Worm (Caenorhabditis elegans) whole organism, L4 larva: ENCODE data around the gene unc-39.

Source experiments
- F10B5.3 ChIP-seq: sonication (generic microtip); optimal IDR thresholded peaks from 2 replicates; lab custom pipeline; 2016; ENCODE audit warnings: mild to moderate bottlenecking, missing genetic modification characterization, missing compliant biosample characterization
- T20F7.1 ChIP-seq: fragments of 200-800 bp; sonication (Bioruptor generic); optimal IDR thresholded peaks from 2 replicates; lab custom pipeline; 2018; ENCODE audit warnings: mild to moderate bottlenecking, missing genetic modification characterization, missing compliant biosample characterization
- Y105C5A.15 ChIP-seq: fragments of 200-800 bp; sonication (Bioruptor generic); IDR thresholded peaks from 2 replicates; pipeline ENCODE4 v1.3.6; 2022; ENCODE audit warnings: missing genetic modification characterization, missing compliant biosample characterization
- aha-1 ChIP-seq: fragments of 150-350 bp; peaks from one replicate; lab custom pipeline; 2014; ENCODE audit warnings: missing biosample characterization, missing genetic modification characterization
- ama-1 ChIP-seq: fragments of 150-350 bp; optimal IDR thresholded peaks from 2 replicates; lab custom pipeline; 2014; ENCODE audit warnings: inconsistent platforms, mixed read lengths
- arid-1 ChIP-seq: fragments of 200-800 bp; sonication (Bioruptor generic); conservative IDR thresholded peaks from 2 replicates; pipeline ENCODE4 v1.3.6; 2022; ENCODE audit warnings: missing genetic modification reagents, missing genetic modification characterization, missing compliant biosample characterization
- ceh-20 ChIP-seq: fragments of 200-800 bp; sonication (Bioruptor generic); IDR thresholded peaks from 2 replicates; pipeline ENCODE4 v1.3.6; 2022; ENCODE audit warnings: missing genetic modification reagents, missing genetic modification characterization, missing compliant biosample characterization
- ceh-28 ChIP-seq: fragments of 150-350 bp; optimal IDR thresholded peaks from 2 replicates; lab custom pipeline; 2014; ENCODE audit warnings: missing biosample characterization, missing genetic modification reagents, missing genetic modification characterization
- cey-2 ChIP-seq: sonication (generic microtip); optimal IDR thresholded peaks from 3 replicates; lab custom pipeline; 2017; ENCODE audit warnings: missing genetic modification characterization, mild to moderate bottlenecking, missing compliant biosample characterization, antibody characterized with exemption, borderline replicate concordance; ENCODE audit not compliant: insufficient read depth
- ctbp-1 ChIP-seq: fragments of 200-800 bp; sonication (Bioruptor generic); IDR thresholded peaks from 2 replicates; pipeline ENCODE4 v1.3.6; 2022; ENCODE audit warnings: missing genetic modification reagents, missing genetic modification characterization, missing compliant biosample characterization
- daf-19 ChIP-seq: fragments of 200-800 bp; sonication (Bioruptor generic); conservative IDR thresholded peaks from 2 replicates; pipeline ENCODE4 v1.3.6; 2022; ENCODE audit warnings: missing genetic modification characterization, missing compliant biosample characterization
- dmd-6 ChIP-seq: fragments of 200-800 bp; sonication (Bioruptor generic); IDR thresholded peaks from 2 replicates; pipeline ENCODE4 v1.3.6; 2022; ENCODE audit warnings: missing genetic modification reagents, missing genetic modification characterization, missing compliant biosample characterization
- dmd-8 ChIP-seq: fragments of 200-800 bp; sonication (Bioruptor generic); IDR thresholded peaks from 2 replicates; pipeline ENCODE4 v1.3.6; 2022; ENCODE audit warnings: missing genetic modification characterization, missing compliant biosample characterization
- dpl-1 ChIP-seq: fragments of 150-350 bp; optimal IDR thresholded peaks from 2 replicates; lab custom pipeline; 2014; ENCODE audit warnings: missing biosample characterization, missing genetic modification reagents, missing genetic modification characterization
- dve-1 ChIP-seq: sonication (generic microtip); optimal IDR thresholded peaks from 2 replicates; lab custom pipeline; 2017; ENCODE audit warnings: antibody characterized with exemption, mild to moderate bottlenecking, missing genetic modification characterization, missing compliant biosample characterization; ENCODE audit not compliant: insufficient read depth
- egl-43 ChIP-seq: fragments of 200-800 bp; sonication (Bioruptor generic); IDR thresholded peaks from 2 replicates; pipeline ENCODE4 v1.3.6; 2022; ENCODE audit warnings: missing genetic modification reagents, missing genetic modification characterization, missing compliant biosample characterization
- hif-1 ChIP-seq, 2 experiments: sonication (generic microtip); optimal IDR thresholded peaks; 2 replicates each; lab custom pipeline; 2016 to 2017; ENCODE audit warnings: missing compliant biosample characterization in 2 of 2, missing genetic modification characterization in 2 of 2, missing genetic modification reagents in 2 of 2, missing genotype in 2 of 2, mild to moderate bottlenecking in 1 of 2
- hlh-11 ChIP-seq: fragments of 200-800 bp; sonication (Bioruptor generic); optimal IDR thresholded peaks from 2 replicates; lab custom pipeline; 2018; ENCODE audit warnings: mild to moderate bottlenecking, missing genetic modification characterization, missing compliant biosample characterization
- hlh-30 ChIP-seq: sonication (generic microtip); optimal IDR thresholded peaks from 2 replicates; lab custom pipeline; 2017; ENCODE audit warnings: antibody characterized with exemption, mild to moderate bottlenecking, missing genetic modification characterization, missing compliant biosample characterization; ENCODE audit not compliant: insufficient read depth
- hmg-1.1 ChIP-seq: fragments of 200-800 bp; sonication (Bioruptor generic); IDR thresholded peaks from 2 replicates; pipeline ENCODE4 v1.3.6; 2022; ENCODE audit warnings: missing genetic modification reagents, missing genetic modification characterization, missing compliant biosample characterization
- lim-7 ChIP-seq: fragments of 200-800 bp; sonication (Bioruptor generic); IDR thresholded peaks from 2 replicates; pipeline ENCODE4 v1.3.6; 2022; ENCODE audit warnings: missing genetic modification characterization, missing compliant biosample characterization
- lin-1 ChIP-seq: fragments of 200-800 bp; sonication (Bioruptor generic); IDR thresholded peaks from 2 replicates; pipeline ENCODE4 v1.3.6; 2022; ENCODE audit warnings: missing genetic modification reagents, missing genetic modification characterization, missing compliant biosample characterization
- lin-38 ChIP-seq: fragments of 200-800 bp; sonication (Bioruptor generic); IDR thresholded peaks from 2 replicates; pipeline ENCODE4 v1.3.6; 2022; ENCODE audit warnings: missing genetic modification reagents, missing genetic modification characterization, missing compliant biosample characterization
- lin-39 ChIP-seq: fragments of 150-350 bp; optimal IDR thresholded peaks from 2 replicates; lab custom pipeline; 2014; ENCODE audit warnings: missing biosample characterization, missing genetic modification reagents, missing genetic modification characterization
- lsy-2 ChIP-seq, 2 experiments: fragments of 150-350 bp in 1 of 2; sonication (generic microtip) in 1 of 2; optimal IDR thresholded peaks; 2 replicates each; lab custom pipeline; 2014 to 2017; ENCODE audit warnings: missing biosample characterization in 2 of 2, missing genetic modification characterization in 2 of 2
- mdl-1 ChIP-seq, 2 experiments: fragments of 150-350 bp in 1 of 2; sonication (generic microtip) in 1 of 2; optimal IDR thresholded peaks; 2 replicates each; lab custom pipeline; 2014 to 2017; ENCODE audit warnings: missing biosample characterization in 2 of 2, missing genetic modification characterization in 2 of 2
- mdt-29 ChIP-seq: fragments of 200-800 bp; sonication (Bioruptor generic); IDR thresholded peaks from 2 replicates; pipeline ENCODE4 v1.3.6; 2022; ENCODE audit warnings: missing genetic modification reagents, missing genetic modification characterization, missing compliant biosample characterization
- mep-1 ChIP-seq: fragments of 150-350 bp; sonication (generic microtip); optimal IDR thresholded peaks from 3 replicates; lab custom pipeline; 2014; ENCODE audit warnings: missing biosample characterization, missing genetic modification characterization
- mxl-3 ChIP-seq: fragments of 200-800 bp; sonication (Bioruptor generic); optimal IDR thresholded peaks from 2 replicates; lab custom pipeline; 2018; ENCODE audit warnings: mild to moderate bottlenecking, missing genetic modification characterization, missing compliant biosample characterization
- nhr-10 ChIP-seq: fragments of 150-350 bp; optimal IDR thresholded peaks from 2 replicates; lab custom pipeline; 2014; ENCODE audit warnings: missing biosample characterization, missing genetic modification characterization
- nhr-102 ChIP-seq: sonication (generic microtip); optimal IDR thresholded peaks from 2 replicates; lab custom pipeline; 2016; ENCODE audit warnings: mild to moderate bottlenecking, missing genetic modification characterization, moderate library complexity, missing compliant biosample characterization
- nhr-28 ChIP-seq: fragments of 150-350 bp; optimal IDR thresholded peaks from 2 replicates; lab custom pipeline; 2014; ENCODE audit warnings: missing biosample characterization, missing genetic modification characterization
- nhr-42 ChIP-seq: fragments of 200-800 bp; sonication (Bioruptor generic); IDR thresholded peaks from 2 replicates; pipeline ENCODE4 v1.3.6; 2022; ENCODE audit warnings: missing genetic modification characterization, missing compliant biosample characterization
- nhr-48 ChIP-seq: sonication (generic microtip); optimal IDR thresholded peaks from 2 replicates; lab custom pipeline; 2016; ENCODE audit warnings: mild to moderate bottlenecking, missing genetic modification characterization, missing compliant biosample characterization
- nhr-6 ChIP-seq: fragments of 150-350 bp; optimal IDR thresholded peaks from 2 replicates; lab custom pipeline; 2014; ENCODE audit warnings: missing biosample characterization, missing genetic modification characterization
- nhr-77 ChIP-seq: fragments of 150-350 bp; optimal IDR thresholded peaks from 2 replicates; lab custom pipeline; 2014; ENCODE audit warnings: missing biosample characterization, missing genetic modification characterization
- php-3 ChIP-seq: fragments of 200-800 bp; sonication (Bioruptor generic); IDR thresholded peaks from 2 replicates; pipeline ENCODE4 v1.3.6; 2022; ENCODE audit warnings: missing genetic modification reagents, missing genetic modification characterization, missing compliant biosample characterization
- pqm-1 ChIP-seq: sonication (generic microtip); optimal IDR thresholded peaks from 2 replicates; lab custom pipeline; 2017; ENCODE audit warnings: missing biosample characterization, missing genetic modification characterization
- snpc-4 ChIP-seq: fragments of 150-350 bp; optimal IDR thresholded peaks from 2 replicates; lab custom pipeline; 2014; ENCODE audit warnings: missing biosample characterization, missing genetic modification characterization
- spr-1 ChIP-seq: sonication (generic microtip); optimal IDR thresholded peaks from 2 replicates; lab custom pipeline; 2016; ENCODE audit warnings: mild to moderate bottlenecking, missing genetic modification characterization, missing compliant biosample characterization
- spr-3 ChIP-seq: fragments of 200-800 bp; sonication (Bioruptor generic); optimal IDR thresholded peaks from 2 replicates; lab custom pipeline; 2018; ENCODE audit warnings: mild to moderate bottlenecking, missing genetic modification characterization, missing compliant biosample characterization
- tra-1 ChIP-seq: fragments of 200-800 bp; sonication (Bioruptor generic); IDR thresholded peaks from 2 replicates; pipeline ENCODE4 v1.3.6; 2022; ENCODE audit warnings: missing genetic modification reagents, missing genetic modification characterization, missing compliant biosample characterization
- zag-1 ChIP-seq: fragments of 150-350 bp; optimal IDR thresholded peaks from 2 replicates; lab custom pipeline; 2014; ENCODE audit warnings: missing biosample characterization, missing genetic modification characterization
- zfp-3 ChIP-seq: fragments of 200-800 bp; sonication (Bioruptor generic); conservative IDR thresholded peaks from 2 replicates; pipeline ENCODE4 v1.3.6; 2022; ENCODE audit warnings: missing genetic modification reagents, missing genetic modification characterization, missing compliant biosample characterization
- ztf-11 ChIP-seq: fragments of 150-350 bp; optimal IDR thresholded peaks from 2 replicates; lab custom pipeline; 2014; ENCODE audit warnings: missing biosample characterization, missing genetic modification characterization

Gene unc-39

DNA sequence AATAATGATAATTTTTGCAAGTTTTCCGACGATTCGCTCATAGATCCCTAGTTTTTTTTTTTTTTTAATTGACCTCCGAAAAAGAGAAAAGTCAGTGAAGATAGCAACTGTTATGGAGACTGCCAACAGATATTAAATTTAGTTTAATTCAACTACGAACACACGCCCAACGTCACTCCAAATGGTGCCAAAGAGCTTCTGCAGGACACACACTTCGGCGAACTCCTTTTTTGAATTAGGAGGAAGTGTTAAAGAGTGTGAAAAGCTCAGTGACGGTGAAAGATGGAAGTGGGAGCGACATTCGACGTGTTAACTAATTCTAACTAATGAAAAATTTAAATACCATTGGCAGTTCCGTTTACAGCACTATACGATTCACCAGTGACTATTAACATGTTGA lies 39.1 kb downstream of the unc-39 start (continued):
- TF ChIP-seq spr-3 (no peak), lin-39 (tag; lab: Kevin White, UChicago) (no peak), dmd-8 (GFP tag; lab: Robert Waterston, UW) (no peak), egl-43 (GFP tag; lab: Robert Waterston, UW) (no peak), nhr-42 (no peak)

ce11 chrV:14414032-14414431 lies 41.2 kb downstream of the unc-39 start:
- peak; percentile 81 for TF ChIP-seq nhr-6 (tag; lab: Kevin White, UChicago)
- TF ChIP-seq hlh-30 (tag; lab: Kevin White, UChicago), result peak; percentile 14
- peak; percentile 66 for TF ChIP-seq dmd-6 (GFP tag; lab: Robert Waterston, UW)
- TF ChIP-seq aha-1 (tag; lab: Kevin White, UChicago), result no peak
- peak; percentile 55 for TF ChIP-seq nhr-28 (tag; lab: Kevin White, UChicago)
- peak; percentile 81 for TF ChIP-seq pqm-1 (tag; lab: Kevin White, UChicago)
- peak; percentile 61 for TF ChIP-seq dve-1 (tag; lab: Kevin White, UChicago)
- TF ChIP-seq hlh-11 (tag; lab: Kevin White, UChicago), result peak; percentile 8
- no peak for TF ChIP-seq ceh-28 (tag; lab: Kevin White, UChicago)
- no peak for TF ChIP-seq ceh-20 (GFP tag; lab: Robert Waterston, UW)

DNA sequence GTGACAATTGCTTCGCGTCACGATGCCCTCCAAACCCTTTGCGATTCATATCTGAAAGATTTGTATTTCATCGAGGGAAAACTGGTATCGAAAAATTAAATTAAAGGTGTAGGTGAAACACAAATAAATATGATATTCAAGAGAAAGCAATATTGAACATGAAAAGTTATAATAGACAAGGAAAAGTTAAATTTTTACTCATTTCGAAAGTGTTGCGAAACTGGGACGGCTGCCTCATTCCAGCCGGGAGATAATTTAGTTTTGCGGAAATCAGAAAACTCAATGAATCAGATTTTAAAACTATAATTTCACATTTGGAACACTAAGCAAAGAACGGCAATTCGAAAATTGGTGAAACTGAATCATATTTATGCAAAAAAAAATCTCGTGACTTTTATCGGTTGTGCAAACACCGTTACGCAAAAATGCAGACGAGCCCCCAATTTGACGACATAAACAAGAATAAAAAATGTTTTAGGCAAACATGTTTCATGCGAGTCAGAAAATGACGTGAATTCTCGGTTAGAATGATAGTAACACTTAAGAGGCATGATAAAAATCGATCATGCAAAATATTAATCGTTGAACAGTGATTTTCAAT lies 42.2 kb downstream of the unc-39 start, which contains the start of the genes nxf-1 and C15H11.11:
Gene nxf-1 (minus strand): TSS at position 51 of the 601 bp plus-strand sequence.
Gene C15H11.11 (plus strand): TSS at position 536 of the 601 bp plus-strand sequence.
- no peak for TF ChIP-seq Y105C5A.15 (GFP tag; lab: Robert Waterston, UW)
- peak; percentile 84 for TF ChIP-seq hlh-11 (tag; lab: Kevin White, UChicago)
- no peak for TF ChIP-seq snpc-4 (tag; lab: Kevin White, UChicago)
- TF ChIP-seq dpl-1 (GFP tag; lab: Kevin White, UChicago), result peak; percentile 68
- TF ChIP-seq hlh-30 (tag; lab: Kevin White, UChicago), result peak; percentile 99
- TF ChIP-seq daf-19 (GFP tag; lab: Robert Waterston, UW), result no peak
- TF ChIP-seq T20F7.1, result peak; percentile 81
- TF ChIP-seq ztf-11 (tag; lab: Kevin White, UChicago), result no peak
- peak; percentile 81 for TF ChIP-seq dmd-6 (GFP tag; lab: Robert Waterston, UW)
- no peak for TF ChIP-seq F10B5.3 (tag; lab: Kevin White, UChicago)
- TF ChIP-seq zag-1, result no peak
- TF ChIP-seq nhr-77, result peak; percentile 76
- peak; percentile 78 for TF ChIP-seq mep-1
- TF ChIP-seq nhr-10 (tag; lab: Kevin White, UChicago), result no peak
- TF ChIP-seq hif-1 (tag; optimal IDR thresholded peaks at IDR 0.05; lab: Kevin White, UChicago), result peak in 1 of 2 experiments; percentile 49
- TF ChIP-seq lin-38 (GFP tag; lab: Robert Waterston, UW), result peak; percentile 72
- peak; percentile 58; the same call in 1 of the 2 replicates for TF ChIP-seq arid-1
- TF ChIP-seq lim-7 (GFP tag; lab: Robert Waterston, UW), result no peak
- peak; percentile 72 for TF ChIP-seq nhr-102 (tag; lab: Kevin White, UChicago)
- TF ChIP-seq php-3 (GFP tag; lab: Robert Waterston, UW), result peak; percentile 75; the same call in 1 of the 2 replicates
- peak; percentile 43; the same call in 1 of the 2 replicates for TF ChIP-seq hmg-1.1 (GFP tag; lab: Robert Waterston, UW)
- no peak for TF ChIP-seq zfp-3 (GFP tag; lab: Robert Waterston, UW)
- TF ChIP-seq nhr-48, result peak; percentile 40
- TF ChIP-seq ama-1 (lab: Kevin White, UChicago), result peak; percentile 49
- no peak for TF ChIP-seq mdt-29 (GFP tag; lab: Robert Waterston, UW)
- TF ChIP-seq lsy-2 (tag; optimal IDR thresholded peaks at IDR 0.05; lab: Kevin White, UChicago), result peak in 1 of 2 experiments; percentile 82
- no peak for TF ChIP-seq cey-2 (tag; lab: Kevin White, UChicago)
- no peak for TF ChIP-seq dmd-8 (GFP tag; lab: Robert Waterston, UW)
- TF ChIP-seq ctbp-1 (GFP tag; lab: Robert Waterston, UW), result no peak
- peak; percentile 62; the same call in 1 of the 2 replicates for TF ChIP-seq lin-1 (GFP tag; lab: Robert Waterston, UW)
- TF ChIP-seq mdl-1 (tag; optimal IDR thresholded peaks at IDR 0.05; lab: Kevin White, UChicago), result peak in 1 of 2 experiments; percentile 71
- TF ChIP-seq spr-1 (tag; lab: Kevin White, UChicago), result peak; percentile 35
- peak; percentile 14 for TF ChIP-seq mxl-3 (GFP tag; lab: Kevin White, UChicago)
- TF ChIP-seq tra-1 (GFP tag; lab: Robert Waterston, UW), result 0 out of 2 replicates have a peak, but pooled peaks have one; percentile 43
- TF ChIP-seq pqm-1 (tag; lab: Kevin White, UChicago), result peak; percentile 33
